Worm (Caenorhabditis elegans) whole organism, midembryonic: ENCODE data around the gene sto-2.

Source experiments
- T22C8.4 ChIP-seq: fragments of 200-800 bp; sonication (Bioruptor generic); IDR thresholded peaks from 2 replicates; pipeline ENCODE4 v1.3.6; 2022; ENCODE audit warnings: missing genetic modification characterization, missing compliant biosample characterization
- cog-1 ChIP-seq: sonication (generic microtip); optimal IDR thresholded peaks from 2 replicates; lab custom pipeline; 2016; ENCODE audit warnings: missing genetic modification characterization, missing compliant biosample characterization
- flt-1 ChIP-seq: fragments of 200-800 bp; sonication (Bioruptor generic); IDR thresholded peaks from 2 replicates; pipeline ENCODE4 v1.3.6; 2022; ENCODE audit warnings: missing genetic modification characterization, missing compliant biosample characterization
- klf-2 ChIP-seq: fragments of 200-800 bp; sonication (Bioruptor generic); conservative IDR thresholded peaks from 2 replicates; pipeline ENCODE4 v1.3.6; 2022; ENCODE audit warnings: missing genetic modification reagents, missing genetic modification characterization, missing compliant biosample characterization
- med-1 ChIP-seq: sonication (generic microtip); optimal IDR thresholded peaks from 2 replicates; lab custom pipeline; 2017; ENCODE audit warnings: missing genetic modification characterization, mild to moderate bottlenecking, missing compliant biosample characterization, antibody characterized with exemption, missing genetic modification reagents; ENCODE audit not compliant: insufficient read depth
- ref-1 ChIP-seq: fragments of 200-800 bp; sonication (Bioruptor generic); conservative IDR thresholded peaks from 2 replicates; pipeline ENCODE4 v1.3.6; 2022; ENCODE audit warnings: missing genetic modification reagents, missing genetic modification characterization, missing compliant biosample characterization
- tab-1 ChIP-seq: fragments of 200-800 bp; sonication (Bioruptor generic); IDR thresholded peaks from 2 replicates; pipeline ENCODE4 v1.3.6; 2022; ENCODE audit warnings: missing genetic modification characterization, missing compliant biosample characterization
- ztf-23 ChIP-seq: fragments of 200-800 bp; sonication (Bioruptor generic); IDR thresholded peaks from 2 replicates; pipeline ENCODE4 v1.3.6; 2022; ENCODE audit warnings: missing genetic modification reagents, missing genetic modification characterization, missing compliant biosample characterization
- ztf-29 ChIP-seq: fragments of 200-800 bp; sonication (Bioruptor generic); IDR thresholded peaks from 2 replicates; pipeline ENCODE4 v1.3.6; 2022; ENCODE audit warnings: missing genetic modification reagents, missing genetic modification characterization, missing compliant biosample characterization

sto-2 gene

ce11 chrX:5265356-5265755, 57.8 kb downstream of the sto-2 start:
- TF ChIP-seq flt-1 (GFP tag; lab: Robert Waterston, UW), result no peak
- no peak for TF ChIP-seq T22C8.4
- no peak for TF ChIP-seq ref-1 (GFP tag; lab: Robert Waterston, UW)
- no peak for TF ChIP-seq tab-1 (GFP tag; lab: Robert Waterston, UW)
- no peak for TF ChIP-seq klf-2 (GFP tag; lab: Robert Waterston, UW)
- no peak for TF ChIP-seq cog-1 (tag; lab: Kevin White, UChicago)
- TF ChIP-seq med-1, result no peak
- TF ChIP-seq ztf-29, result no peak
- no peak for TF ChIP-seq ztf-23

ce11 chrX:5264026-5264425, 59.2 kb downstream of the sto-2 start, which contains the start of gene Y34B4A.4:
Gene Y34B4A.4, plus strand, starts transcription at chrX:5264326.
- TF ChIP-seq med-1 (no peak), tab-1 (GFP tag; lab: Robert Waterston, UW) (no peak), ztf-23 (no peak), ztf-29 (no peak), T22C8.4 (no peak), flt-1 (GFP tag; lab: Robert Waterston, UW) (no peak), ref-1 (GFP tag; lab: Robert Waterston, UW) (no peak), klf-2 (GFP tag; lab: Robert Waterston, UW) (no peak), cog-1 (tag; lab: Kevin White, UChicago) (no peak)

- TF ChIP-seq klf-2 (GFP tag; lab: Robert Waterston, UW) (no peak), flt-1 (GFP tag; lab: Robert Waterston, UW) (no peak), ztf-23 (no peak), tab-1 (GFP tag; lab: Robert Waterston, UW) (no peak), T22C8.4 (no peak), ref-1 (GFP tag; lab: Robert Waterston, UW) (no peak), ztf-29 (no peak), med-1 (no peak), cog-1 (tag; lab: Kevin White, UChicago) (no peak)
These were observed 59.6 kb downstream of the sto-2 start for ce11 chrX:5263585-5263984.

ce11 chrX:5262033-5262432, 61.2 kb downstream of the sto-2 start:
- no peak for TF ChIP-seq ztf-23
- no peak for TF ChIP-seq flt-1 (GFP tag; lab: Robert Waterston, UW)
- TF ChIP-seq T22C8.4, result no peak
- no peak for TF ChIP-seq cog-1 (tag; lab: Kevin White, UChicago)
- TF ChIP-seq ref-1 (GFP tag; lab: Robert Waterston, UW), result no peak
- TF ChIP-seq klf-2 (GFP tag; lab: Robert Waterston, UW), result no peak
- no peak for TF ChIP-seq ztf-29
- no peak for TF ChIP-seq tab-1 (GFP tag; lab: Robert Waterston, UW)
- TF ChIP-seq med-1, result no peak

ce11 chrX:5260389-5260788, 62.8 kb downstream of the sto-2 start:
- TF ChIP-seq ztf-29 (no peak), flt-1 (GFP tag; lab: Robert Waterston, UW) (no peak), ref-1 (GFP tag; lab: Robert Waterston, UW) (no peak), tab-1 (GFP tag; lab: Robert Waterston, UW) (no peak), cog-1 (tag; lab: Kevin White, UChicago) (no peak), T22C8.4 (no peak), klf-2 (GFP tag; lab: Robert Waterston, UW) (no peak), med-1 (no peak), ztf-23 (no peak)
